Fruit fly (Drosophila melanogaster) whole organism, embryonic: ENCODE data around the gene Lcp65Ag3.
A peak's percentile ranks its signal among the peaks of the same experiment; 100 is the strongest.

Experiments used
- Aef1 ChIP-seq: fragments of 200-800 bp; sonication (Bioruptor generic); IDR thresholded peaks from 3 replicates; pipeline ENCODE4 v1.3.6; 2022; ENCODE audit warnings: missing biosample characterization, missing genetic modification characterization
- Awh ChIP-seq: fragments of 200-800 bp; sonication (Bioruptor generic); IDR thresholded peaks from 2 replicates; pipeline ENCODE4, ENCODE4 v1.3.6; 2022; ENCODE audit warnings: missing biosample characterization, missing genetic modification characterization
- CG15011 ChIP-seq: fragments of 200-800 bp; sonication (Bioruptor generic); optimal IDR thresholded peaks from 3 replicates; lab custom pipeline; 2018; ENCODE audit warnings: missing biosample characterization, mild to moderate bottlenecking, missing genetic modification characterization
- CG17568 ChIP-seq: fragments of 200-800 bp; sonication (Bioruptor generic); optimal IDR thresholded peaks from 2 replicates; lab custom pipeline; 2018; ENCODE audit warnings: missing biosample characterization, mild to moderate bottlenecking, missing genetic modification characterization, moderate library complexity
- CG18262 ChIP-seq: fragments of 200-800 bp; optimal IDR thresholded peaks from 3 replicates; lab custom pipeline; 2019; ENCODE audit warnings: missing biosample characterization, mild to moderate bottlenecking, missing genetic modification characterization, moderate library complexity
- CG18599 ChIP-seq: fragments of 200-800 bp; sonication (Bioruptor generic); optimal IDR thresholded peaks from 3 replicates; lab custom pipeline; 2017; ENCODE audit warnings: missing biosample characterization, missing genetic modification characterization, mild to moderate bottlenecking, moderate library complexity, missing genetic modification reagents
- CG2120 ChIP-seq: fragments of 200-800 bp; sonication (Bioruptor generic); optimal IDR thresholded peaks from 3 replicates; lab custom pipeline; 2016; ENCODE audit warnings: missing biosample characterization, missing genetic modification characterization
- CG2202 ChIP-seq: fragments of 200-800 bp; sonication (Bioruptor generic); optimal IDR thresholded peaks from 2 replicates; lab custom pipeline; 2018; ENCODE audit warnings: missing biosample characterization, mild to moderate bottlenecking, missing genetic modification characterization
- CG2889 ChIP-seq: fragments of 200-800 bp; sonication (Bioruptor generic); IDR thresholded peaks from 3 replicates; pipeline ENCODE4 v1.3.6; 2022; ENCODE audit warnings: missing biosample characterization, missing genetic modification characterization
- CG4404 ChIP-seq: fragments of 200-800 bp; sonication (Bioruptor generic); IDR thresholded peaks from 2 replicates; pipeline ENCODE4 v1.3.6; 2022; ENCODE audit warnings: missing biosample characterization, missing genetic modification characterization
- CG4730 ChIP-seq: fragments of 200-800 bp; sonication (Bioruptor generic); IDR thresholded peaks from 2 replicates; pipeline ENCODE4 v1.3.6; 2022; ENCODE audit warnings: missing biosample characterization, missing genetic modification characterization
- CG6765 ChIP-seq: fragments of 200-800 bp; sonication (Bioruptor generic); optimal IDR thresholded peaks from 3 replicates; lab custom pipeline; 2017; ENCODE audit warnings: missing biosample characterization, mild to moderate bottlenecking, missing genetic modification characterization
- CG7271 ChIP-seq: fragments of 200-800 bp; sonication (Bioruptor generic); optimal IDR thresholded peaks from 2 replicates; lab custom pipeline; 2018; ENCODE audit warnings: missing biosample characterization, mild to moderate bottlenecking, missing genetic modification characterization, moderate library complexity
- CG7556 ChIP-seq: fragments of 200-800 bp; sonication (Bioruptor generic); optimal IDR thresholded peaks from 2 replicates; lab custom pipeline; 2017; ENCODE audit warnings: missing biosample characterization, mild to moderate bottlenecking, missing genetic modification characterization
- CG7745 ChIP-seq: fragments of 200-800 bp; sonication (Bioruptor generic); optimal IDR thresholded peaks from 2 replicates; lab custom pipeline; 2018; ENCODE audit warnings: missing biosample characterization, mild to moderate bottlenecking, missing genetic modification characterization, moderate library complexity
- CG7987 ChIP-seq: fragments of 200-800 bp; sonication (Bioruptor generic); optimal IDR thresholded peaks from 2 replicates; lab custom pipeline; 2018; ENCODE audit warnings: missing biosample characterization, mild to moderate bottlenecking, missing genetic modification characterization, moderate library complexity
- CG8359 ChIP-seq: fragments of 200-800 bp; sonication (Bioruptor generic); optimal IDR thresholded peaks from 2 replicates; lab custom pipeline; 2017; ENCODE audit warnings: missing biosample characterization, mild to moderate bottlenecking, missing genetic modification characterization, borderline replicate concordance
- CG8478 ChIP-seq: fragments of >200 bp; optimal IDR thresholded peaks from 2 replicates; lab custom pipeline; 2018
- CG9609 ChIP-seq: fragments of 200-800 bp; sonication (Bioruptor generic); optimal IDR thresholded peaks from 3 replicates; lab custom pipeline; 2016; ENCODE audit warnings: missing biosample characterization, missing genetic modification characterization
- Dip2 ChIP-seq: fragments of 200-800 bp; sonication (Bioruptor generic); IDR thresholded peaks from 2 replicates; pipeline ENCODE4 v1.3.6; 2022; ENCODE audit warnings: missing biosample characterization, missing genetic modification characterization
- Doc3 ChIP-seq: fragments of 200-800 bp; sonication (Bioruptor generic); IDR thresholded peaks from 3 replicates; pipeline ENCODE4 v1.3.6; 2022; ENCODE audit warnings: missing biosample characterization, missing genetic modification characterization; ENCODE audit not compliant: partially characterized antibody
- Eip74EF ChIP-seq, 2 experiments: fragments of 200-800 bp in 1 of 2; fragments of >200 bp in 1 of 2; sonication (Bioruptor generic) in 1 of 2; optimal IDR thresholded peaks; 2 replicates each; lab custom pipeline; 2017 to 2019; ENCODE audit warnings: missing biosample characterization in 2 of 2, missing genetic modification characterization in 2 of 2, mild to moderate bottlenecking in 1 of 2, moderate library complexity in 1 of 2
- HLH3B ChIP-seq: fragments of 200-800 bp; sonication (Bioruptor generic); IDR thresholded peaks from 2 replicates; pipeline ENCODE4 v1.3.6; 2022; ENCODE audit warnings: missing biosample characterization, missing genetic modification characterization
- MBD-R2 ChIP-seq: fragments of 200-800 bp; sonication (Bioruptor generic); IDR thresholded peaks from 2 replicates; pipeline ENCODE4 v1.3.6; 2022; ENCODE audit warnings: missing biosample characterization, missing genetic modification characterization
- NFAT ChIP-seq: fragments of 200-800 bp; sonication (Bioruptor generic); IDR thresholded peaks from 2 replicates; pipeline ENCODE4 v1.3.6; 2022; ENCODE audit warnings: missing biosample characterization, missing genetic modification characterization
- Oaz ChIP-seq: fragments of 200-800 bp; sonication (Bioruptor generic); IDR thresholded peaks from 2 replicates; pipeline ENCODE4 v1.3.6; 2022; ENCODE audit warnings: missing biosample characterization, missing genetic modification characterization
- Oli ChIP-seq: fragments of 200-800 bp; sonication (Bioruptor generic); optimal IDR thresholded peaks from 2 replicates; lab custom pipeline; 2018; ENCODE audit warnings: missing biosample characterization, mild to moderate bottlenecking, missing genetic modification characterization, moderate library complexity
- Sox102F ChIP-seq: fragments of 200-800 bp; sonication (Bioruptor generic); optimal IDR thresholded peaks from 2 replicates; lab custom pipeline; 2018; ENCODE audit warnings: missing biosample characterization, mild to moderate bottlenecking, missing genetic modification characterization, moderate library complexity
- aop ChIP-seq: fragments of 200-800 bp; sonication (Bioruptor generic); IDR thresholded peaks from 2 replicates; pipeline ENCODE4 v1.3.6; 2022; ENCODE audit warnings: missing biosample characterization, missing genetic modification characterization
- bbx ChIP-seq: fragments of 200-800 bp; sonication (Bioruptor generic); IDR thresholded peaks from 2 replicates; pipeline ENCODE4 v1.3.6; 2022; ENCODE audit warnings: missing biosample characterization, missing genetic modification characterization; ENCODE audit not compliant: partially characterized antibody
- dati ChIP-seq: fragments of 200-800 bp; sonication (Bioruptor generic); IDR thresholded peaks from 2 replicates; pipeline ENCODE4 v1.3.6; 2022; ENCODE audit warnings: missing biosample characterization, missing genetic modification characterization
- eyg ChIP-seq: fragments of 200-800 bp; sonication (Bioruptor generic); optimal IDR thresholded peaks from 3 replicates; lab custom pipeline; 2016; ENCODE audit warnings: missing biosample characterization, missing genetic modification characterization
- fd102C ChIP-seq: fragments of 200-800 bp; sonication (Bioruptor generic); optimal IDR thresholded peaks from 2 replicates; lab custom pipeline; 2018; ENCODE audit warnings: missing biosample characterization, mild to moderate bottlenecking, missing genetic modification characterization, moderate library complexity
- grau ChIP-seq: fragments of 200-800 bp; optimal IDR thresholded peaks from 3 replicates; lab custom pipeline; 2019; ENCODE audit warnings: missing biosample characterization, mild to moderate bottlenecking, missing genetic modification characterization, moderate library complexity
- grn ChIP-seq: fragments of 200-800 bp; sonication (Bioruptor generic); optimal IDR thresholded peaks from 3 replicates; lab custom pipeline; 2017; ENCODE audit warnings: missing biosample characterization, missing genetic modification characterization
- hbn ChIP-seq: fragments of 200-800 bp; sonication (Bioruptor generic); IDR thresholded peaks from 2 replicates; pipeline ENCODE4 v1.3.6; 2022; ENCODE audit warnings: missing biosample characterization, missing genetic modification characterization; ENCODE audit not compliant: partially characterized antibody
- hkb ChIP-seq, 2 experiments: fragments of 200-800 bp in 1 of 2; fragments of >200 bp in 1 of 2; sonication (Bioruptor generic) in 1 of 2; IDR thresholded peaks in 1 of 2; optimal IDR thresholded peaks in 1 of 2; 2 replicates each; pipeline versions ENCODE4 v1.3.6 to Lab custom; 2017 to 2022; ENCODE audit warnings: missing biosample characterization in 1 of 2, missing genetic modification characterization in 1 of 2
- ind ChIP-seq: fragments of 200-800 bp; sonication (Bioruptor generic); optimal IDR thresholded peaks from 3 replicates; lab custom pipeline; 2016; ENCODE audit warnings: missing biosample characterization, missing genetic modification characterization
- knrl ChIP-seq: fragments of 200-800 bp; sonication (Bioruptor generic); IDR thresholded peaks from 3 replicates; pipeline ENCODE4 v1.3.6; 2022; ENCODE audit warnings: missing biosample characterization, missing genetic modification characterization; ENCODE audit not compliant: partially characterized antibody
- otp ChIP-seq: fragments of 200-800 bp; sonication (Bioruptor generic); IDR thresholded peaks from 3 replicates; pipeline ENCODE4, ENCODE4 v1.3.6; 2022; ENCODE audit warnings: missing biosample characterization, missing genetic modification characterization
- phol ChIP-seq: fragments of 200-800 bp; sonication (Bioruptor generic); optimal IDR thresholded peaks from 3 replicates; lab custom pipeline; 2018; ENCODE audit warnings: missing biosample characterization, mild to moderate bottlenecking, missing genetic modification characterization, moderate library complexity
- pnt ChIP-seq: fragments of 200-800 bp; sonication (Bioruptor generic); optimal IDR thresholded peaks from 3 replicates; lab custom pipeline; 2016; ENCODE audit warnings: missing biosample characterization, missing genetic modification characterization
- ranshi ChIP-seq: fragments of 200-800 bp; sonication (Bioruptor generic); IDR thresholded peaks from 2 replicates; pipeline ENCODE4 v1.3.6; 2022; ENCODE audit warnings: missing biosample characterization, missing genetic modification characterization
- slbo ChIP-seq: fragments of 200-800 bp; sonication (Bioruptor generic); IDR thresholded peaks from 2 replicates; pipeline ENCODE4 v1.3.6; 2022; ENCODE audit warnings: missing biosample characterization, missing genetic modification characterization
- sug ChIP-seq: fragments of 200-800 bp; optimal IDR thresholded peaks from 2 replicates; lab custom pipeline; 2019; ENCODE audit warnings: missing biosample characterization, mild to moderate bottlenecking, missing genetic modification characterization, moderate library complexity
- tin ChIP-seq: fragments of 200-800 bp; sonication (Bioruptor generic); optimal IDR thresholded peaks from 3 replicates; lab custom pipeline; 2016; ENCODE audit warnings: missing biosample characterization, missing genetic modification characterization
- trh ChIP-seq: fragments of 200-800 bp; sonication (Bioruptor generic); optimal IDR thresholded peaks from 2 replicates; lab custom pipeline; 2016; ENCODE audit warnings: missing biosample characterization, missing genetic modification characterization
- unpg ChIP-seq: fragments of 200-800 bp; sonication (Bioruptor generic); optimal IDR thresholded peaks from 3 replicates; lab custom pipeline; 2018; ENCODE audit warnings: missing biosample characterization, mild to moderate bottlenecking, missing genetic modification characterization, moderate library complexity
- zfh2 ChIP-seq: fragments of 200-800 bp; sonication (Bioruptor generic); optimal IDR thresholded peaks from 2 replicates; lab custom pipeline; 2016; ENCODE audit warnings: missing biosample characterization, missing genetic modification characterization

The Lcp65Ag3 gene

dm6 chr3L:6157327-6158032, 26.7 kb upstream of the Lcp65Ag3 start, which contains the start of gene CG13297 (continued):
- TF ChIP-seq knrl (GFP tag; lab: Robert Waterston, UW) (no peak), grau (tag; lab: Kevin White, UChicago) (peak; percentile 57), CG2120 (GFP tag; lab: Kevin White, UChicago) (no peak), hkb (optimal IDR thresholded peaks at IDR 0.05; lab: Kevin White, UChicago) (no peak), hkb (GFP tag; IDR thresholded peaks at IDR 0.05; lab: Robert Waterston, UW) (peak; percentile 65; the same call in 1 of the 2 replicates), grn (GFP tag; lab: Kevin White, UChicago) (peak; percentile 76), Awh (GFP tag; lab: Robert Waterston, UW) (0 out of 2 replicates have a peak, but pooled peaks have one; percentile 40), CG9609 (no peak), pnt (GFP tag; lab: Kevin White, UChicago) (no peak), CG2202 (tag; lab: Kevin White, UChicago) (no peak), CG8359 (GFP tag; lab: Kevin White, UChicago) (no peak), fd102C (GFP tag; lab: Kevin White, UChicago) (no peak), dati (GFP tag; lab: Robert Waterston, UW) (no peak), Oli (tag; lab: Kevin White, UChicago) (peak; percentile 76), CG7271 (no peak), CG8478 (lab: Kevin White, UChicago) (no peak), hbn (GFP tag; lab: Robert Waterston, UW) (no peak), sug (no peak), CG18599 (GFP tag; lab: Kevin White, UChicago) (peak; percentile 37), zfh2 (no peak), eyg (GFP tag; lab: Kevin White, UChicago) (no peak), HLH3B (GFP tag; lab: Robert Waterston, UW) (peak; percentile 62), CG18262 (tag; lab: Kevin White, UChicago) (peak; percentile 73), Sox102F (GFP tag; lab: Kevin White, UChicago) (peak; percentile 76), CG4404 (no peak), unpg (GFP tag; lab: Kevin White, UChicago) (peak; percentile 54), slbo (GFP tag; lab: Robert Waterston, UW) (no peak), Dip2 (GFP tag; lab: Robert Waterston, UW) (no peak), ind (GFP tag; lab: Kevin White, UChicago) (peak; percentile 45), CG7745 (no peak), Eip74EF (GFP tag; optimal IDR thresholded peaks at IDR 0.05; lab: Kevin White, UChicago) (peak in 1 of 2 experiments; percentile 72), MBD-R2 (GFP tag; lab: Robert Waterston, UW) (no peak), aop (no peak), CG4730 (GFP tag; lab: Robert Waterston, UW) (peak; percentile 40; the same call in 1 of the 2 replicates), phol (tag; lab: Kevin White, UChicago) (peak; percentile 75), bbx (no peak), CG17568 (GFP tag; lab: Kevin White, UChicago) (no peak), NFAT (GFP tag; lab: Robert Waterston, UW) (no peak), CG6765 (GFP tag; lab: Kevin White, UChicago) (no peak), ranshi (GFP tag; lab: Robert Waterston, UW) (peak; percentile 21; the same call in 1 of the 2 replicates), trh (no peak), Doc3 (no peak), otp (GFP tag; lab: Robert Waterston, UW) (no peak), CG7987 (GFP tag; lab: Kevin White, UChicago) (no peak), CG15011 (GFP tag; lab: Kevin White, UChicago) (no peak), tin (GFP tag; lab: Kevin White, UChicago) (peak; percentile 6), Oaz (GFP tag; lab: Robert Waterston, UW) (no peak), Aef1 (GFP tag; lab: Robert Waterston, UW) (peak; percentile 48; the same call in 2 of the 3 replicates), CG2889 (GFP tag; lab: Robert Waterston, UW) (no peak), CG7556 (GFP tag; lab: Kevin White, UChicago) (peak; percentile 55)
